Worm (Caenorhabditis elegans) whole organism, L2 larva: ENCODE data around the gene glb-34.

Source experiments
- mdl-1 ChIP-seq, 2 experiments: fragments of 150-350 bp in 1 of 2; sonication (generic microtip) in 1 of 2; optimal IDR thresholded peaks; 2 replicates each; lab custom pipeline; 2017; ENCODE audit warnings: missing biosample characterization in 2 of 2, missing genetic modification characterization in 2 of 2
- nhr-10 ChIP-seq: sonication (generic microtip); optimal IDR thresholded peaks from 2 replicates; lab custom pipeline; 2017; ENCODE audit warnings: missing biosample characterization, missing genetic modification characterization

ce11 chrIV:14609774-14610173, 37.3 kb upstream of the glb-34 start:
- TF ChIP-seq nhr-10 (tag; lab: Kevin White, UChicago) (no peak), mdl-1 (tag; optimal IDR thresholded peaks at IDR 0.05; lab: Kevin White, UChicago) (peak in 1 of 2 experiments; percentile 14)
